Fruit fly (Drosophila melanogaster): ENCODE data around the gene CG32298.
A peak's percentile ranks its signal among the peaks of the same experiment; 100 is the strongest.

CG32298 gene

DNA sequence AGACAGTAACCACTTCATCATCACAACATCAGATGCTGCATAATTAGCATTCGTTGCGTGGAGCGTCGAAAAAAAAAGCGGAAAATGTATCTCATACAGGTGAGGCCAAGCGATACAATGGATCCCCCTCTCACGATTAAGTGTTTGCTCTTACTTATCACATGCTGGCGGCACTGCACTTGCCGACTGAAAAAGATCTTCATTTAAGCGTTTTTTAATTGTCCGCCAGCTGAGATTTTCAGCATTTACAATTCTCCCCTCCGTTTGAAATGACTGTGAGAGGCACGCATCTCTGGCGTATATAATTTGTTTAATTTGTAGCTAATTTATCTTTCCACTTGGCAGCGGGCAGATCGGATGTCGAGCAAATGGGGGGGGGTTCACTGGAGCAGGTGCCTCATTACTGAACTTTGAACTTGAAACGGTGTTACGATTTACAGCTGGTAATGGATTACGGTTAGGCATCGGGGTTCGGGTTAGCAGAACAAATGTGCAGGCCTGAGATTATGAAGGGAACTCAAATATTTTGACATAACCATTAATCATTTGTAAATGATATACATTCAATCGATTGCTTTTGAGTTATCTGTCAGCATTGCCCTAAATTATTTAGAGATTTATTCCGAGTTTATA lies 2.0 kb downstream of the CG32298 start, which contains the start of gene Mzt1:
TSS of gene Mzt1 (plus strand) at position 583 of the 633 bp plus-strand sequence.
- TF ChIP-seq sage (GFP tag; optimal IDR thresholded peaks at IDR 0.05) (no peak), Hnf4 (GFP tag; optimal IDR thresholded peaks at IDR 0.05) (no peak), Dfd (GFP tag; optimal IDR thresholded peaks at IDR 0.05) (no peak), HLH106 (tag; optimal IDR thresholded peaks at IDR 0.05) (no peak), Mio (GFP tag; optimal IDR thresholded peaks at IDR 0.05) (no peak), Dif (GFP tag; optimal IDR thresholded peaks at IDR 0.05; ENCODE audit: partially characterized antibody) (no peak), dmrt93B (GFP tag; optimal IDR thresholded peaks at IDR 0.05) (no peak), CG32264 (GFP tag; optimal IDR thresholded peaks at IDR 0.05) (no peak), Sp1 (GFP tag; optimal IDR thresholded peaks at IDR 0.05) (no peak), Vsx2 (GFP tag; optimal IDR thresholded peaks at IDR 0.05; ENCODE audit: partially characterized antibody) (no peak), Hr78 (GFP tag; optimal IDR thresholded peaks at IDR 0.05) (no peak), h (GFP tag; optimal IDR thresholded peaks at IDR 0.05) (no peak), foxo (GFP tag; optimal IDR thresholded peaks at IDR 0.05) (no peak), Abd-B (GFP tag; optimal IDR thresholded peaks at IDR 0.05) (no peak), N (GFP tag; optimal IDR thresholded peaks at IDR 0.05) (no peak)

DNA sequence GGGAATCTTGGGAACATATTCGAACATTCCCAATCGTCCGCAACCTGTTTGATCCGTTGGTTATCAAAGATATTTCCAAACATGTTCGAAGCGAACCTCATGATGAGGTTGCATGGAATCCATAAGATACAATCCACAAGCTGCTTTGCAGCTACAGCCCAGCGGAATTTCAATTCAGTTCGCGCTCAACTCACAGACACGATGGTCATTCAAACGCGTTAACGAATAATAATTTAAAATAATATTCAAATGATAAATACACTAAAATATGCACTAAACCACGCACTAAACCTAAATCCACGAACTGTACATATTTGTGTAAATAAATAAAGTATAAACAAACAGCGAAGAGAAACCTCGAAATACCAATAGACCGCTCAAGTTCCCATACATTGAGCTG lies 3.0 kb downstream of the CG32298 start:
- TF ChIP-seq woc (GFP tag; optimal IDR thresholded peaks at IDR 0.05) (no peak), usp (GFP tag; optimal IDR thresholded peaks at IDR 0.05) (no peak), dl (GFP tag; optimal IDR thresholded peaks at IDR 0.05; ENCODE audit: insufficient read depth in 1 of 2, partially characterized antibody in 2 of 2) (no peak), GATAd (GFP tag; optimal IDR thresholded peaks at IDR 0.05) (no peak), Hnf4 (GFP tag; optimal IDR thresholded peaks at IDR 0.05) (peak; percentile 13), Dif (GFP tag; optimal IDR thresholded peaks at IDR 0.05; ENCODE audit: partially characterized antibody) (peak; percentile 20), foxo (GFP tag; optimal IDR thresholded peaks at IDR 0.05) (no peak), Hr83 (GFP tag; optimal IDR thresholded peaks at IDR 0.05; ENCODE audit: poor library complexity, severe bottlenecking) (peak; percentile 1), jim (GFP tag; optimal IDR thresholded peaks at IDR 0.05) (no peak), CG32264 (GFP tag; optimal IDR thresholded peaks at IDR 0.05) (no peak), Vsx2 (GFP tag; optimal IDR thresholded peaks at IDR 0.05; ENCODE audit: partially characterized antibody) (no peak), h (GFP tag; optimal IDR thresholded peaks at IDR 0.05) (peak; percentile 42), sage (GFP tag; optimal IDR thresholded peaks at IDR 0.05) (no peak)

DNA sequence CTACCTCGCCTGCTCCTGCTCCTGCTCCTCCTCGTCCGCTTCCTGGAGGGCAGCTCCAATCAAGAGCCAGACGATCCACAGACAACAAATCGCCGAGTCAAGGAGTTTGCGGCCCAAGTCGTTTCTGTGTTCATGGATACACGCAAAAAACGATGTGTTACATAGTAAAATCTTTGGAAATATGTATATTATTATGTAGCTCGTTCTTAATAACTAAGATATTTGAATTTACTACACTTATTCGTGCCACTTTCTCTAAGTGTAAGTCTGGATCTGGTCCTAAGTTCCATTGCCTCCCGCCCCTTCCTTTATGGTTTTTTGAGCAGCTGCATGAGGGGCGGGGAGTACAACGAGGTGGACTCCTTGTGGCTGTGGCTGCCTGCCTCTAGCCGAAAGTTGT lies 4.4 kb downstream of the CG32298 start:
- TF ChIP-seq psq (GFP tag; optimal IDR thresholded peaks at IDR 0.05) = peak; percentile 34
- TF ChIP-seq HLH106 (tag; optimal IDR thresholded peaks at IDR 0.05) = peak; percentile 47
- TF ChIP-seq Vsx2 (GFP tag; optimal IDR thresholded peaks at IDR 0.05; ENCODE audit: partially characterized antibody) = no peak
- peak in 1 of 2 experiments; percentile 71 for TF ChIP-seq foxo (GFP tag; optimal IDR thresholded peaks at IDR 0.05)
- TF ChIP-seq Rel (GFP tag; optimal IDR thresholded peaks at IDR 0.05) = no peak
- no peak for TF ChIP-seq Rel (tag; optimal IDR thresholded peaks at IDR 0.05)
- peak; percentile 44 for TF ChIP-seq brk (GFP tag; optimal IDR thresholded peaks at IDR 0.05)
- TF ChIP-seq woc (GFP tag; optimal IDR thresholded peaks at IDR 0.05) = peak; percentile 48
- no peak for TF ChIP-seq usp (GFP tag; optimal IDR thresholded peaks at IDR 0.05)
- peak; percentile 68 for TF ChIP-seq br (GFP tag; optimal IDR thresholded peaks at IDR 0.05)
- TF ChIP-seq dl (GFP tag; optimal IDR thresholded peaks at IDR 0.05; ENCODE audit: insufficient read depth in 1 of 2, partially characterized antibody in 2 of 2) = no peak
- TF ChIP-seq rgr (GFP tag; optimal IDR thresholded peaks at IDR 0.05) = peak; percentile 56
- no peak for TF ChIP-seq CG32264 (GFP tag; optimal IDR thresholded peaks at IDR 0.05)
- no peak for TF ChIP-seq N (GFP tag; optimal IDR thresholded peaks at IDR 0.05)
- peak; percentile 87 for TF ChIP-seq h (GFP tag; optimal IDR thresholded peaks at IDR 0.05)
- no peak for TF ChIP-seq pan (optimal IDR thresholded peaks at IDR 0.05)
- peak; percentile 53 for TF ChIP-seq OdsH (GFP tag; optimal IDR thresholded peaks at IDR 0.05)
- peak; percentile 64 for TF ChIP-seq ey (GFP tag; optimal IDR thresholded peaks at IDR 0.05)
- TF ChIP-seq Dfd (GFP tag; optimal IDR thresholded peaks at IDR 0.05) = no peak
- no peak for TF ChIP-seq Hr78 (GFP tag; optimal IDR thresholded peaks at IDR 0.05)
- TF ChIP-seq sv (GFP tag; optimal IDR thresholded peaks at IDR 0.05) = no peak
- TF ChIP-seq dmrt93B (GFP tag; optimal IDR thresholded peaks at IDR 0.05) = no peak
- TF ChIP-seq Sp1 (GFP tag; optimal IDR thresholded peaks at IDR 0.05) = peak; percentile 35
- TF ChIP-seq fru (GFP tag; optimal IDR thresholded peaks at IDR 0.05) = peak; percentile 71
- peak; percentile 48 for TF ChIP-seq Hnf4 (GFP tag; optimal IDR thresholded peaks at IDR 0.05)
